Worm (Caenorhabditis elegans) whole organism, mixed stage, embryonic: Measurements from ENCODE around the gene egl-18.
A peak's percentile ranks its signal among the peaks of the same experiment; 100 is the strongest.

Experiments
- M03D4.4 ChIP-seq: sonication (generic microtip); optimal IDR thresholded peaks from 2 replicates; lab custom pipeline; 2017; ENCODE audit warnings: mild to moderate bottlenecking, missing genetic modification characterization, missing compliant biosample characterization
- bed-3 ChIP-seq: fragments of 200-800 bp; sonication (Bioruptor generic); optimal IDR thresholded peaks from 3 replicates; lab custom pipeline; 2018; ENCODE audit warnings: mild to moderate bottlenecking, missing genetic modification characterization, moderate library complexity, missing compliant biosample characterization
- blmp-1 ChIP-seq: fragments of 150-350 bp; optimal IDR thresholded peaks from 2 replicates; lab custom pipeline; 2014; ENCODE audit warnings: missing biosample characterization, missing genetic modification characterization
- ceh-39 ChIP-seq: fragments of 150-350 bp; optimal IDR thresholded peaks from 2 replicates; lab custom pipeline; 2014; ENCODE audit warnings: missing biosample characterization, missing genetic modification characterization
- ceh-43 ChIP-seq: fragments of 200-800 bp; sonication (Bioruptor generic); optimal IDR thresholded peaks from 2 replicates; lab custom pipeline; 2018; ENCODE audit warnings: mild to moderate bottlenecking, missing genetic modification characterization, moderate library complexity, missing compliant biosample characterization
- ceh-83 ChIP-seq: fragments of 200-800 bp; sonication (Bioruptor generic); optimal IDR thresholded peaks from 2 replicates; lab custom pipeline; 2018; ENCODE audit warnings: mild to moderate bottlenecking, missing genetic modification characterization, missing compliant biosample characterization
- ces-1 ChIP-seq: fragments of 150-350 bp; optimal IDR thresholded peaks from 2 replicates; lab custom pipeline; 2014; ENCODE audit warnings: missing biosample characterization, missing genetic modification reagents, missing genetic modification characterization
- cnd-1 ChIP-seq: fragments of 200-800 bp; sonication (Bioruptor generic); optimal IDR thresholded peaks from 2 replicates; lab custom pipeline; 2018; ENCODE audit warnings: mild to moderate bottlenecking, missing genetic modification characterization, missing compliant biosample characterization
- elt-1 ChIP-seq: sonication (generic microtip); optimal IDR thresholded peaks from 2 replicates; lab custom pipeline; 2017; ENCODE audit warnings: missing genetic modification characterization, mild to moderate bottlenecking, missing compliant biosample characterization, antibody characterized with exemption, moderate library complexity, borderline replicate concordance; ENCODE audit not compliant: insufficient read depth
- elt-3 ChIP-seq: fragments of 150-350 bp; optimal IDR thresholded peaks from 2 replicates; lab custom pipeline; 2014; ENCODE audit warnings: missing biosample characterization, missing genetic modification characterization
- flh-1 ChIP-seq: fragments of 200-800 bp; sonication (Bioruptor generic); optimal IDR thresholded peaks from 2 replicates; lab custom pipeline; 2018; ENCODE audit warnings: mild to moderate bottlenecking, missing genetic modification characterization, moderate library complexity, missing compliant biosample characterization
- ham-2 ChIP-seq: fragments of 200-800 bp; sonication (Bioruptor generic); optimal IDR thresholded peaks from 2 replicates; lab custom pipeline; 2018; ENCODE audit warnings: mild to moderate bottlenecking, missing genetic modification characterization, missing compliant biosample characterization
- hlh-1 ChIP-seq: fragments of 150-350 bp; optimal IDR thresholded peaks from 2 replicates; lab custom pipeline; 2014; ENCODE audit warnings: missing biosample characterization, missing genetic modification reagents, missing genetic modification characterization
- lin-13 ChIP-seq: fragments of 150-350 bp; optimal IDR thresholded peaks from 2 replicates; lab custom pipeline; 2014; ENCODE audit warnings: missing biosample characterization, missing genetic modification characterization
- lin-32 ChIP-seq: fragments of 200-800 bp; sonication (Bioruptor generic); optimal IDR thresholded peaks from 2 replicates; lab custom pipeline; 2018; ENCODE audit warnings: mild to moderate bottlenecking, missing genetic modification characterization, missing compliant biosample characterization
- lsy-2 ChIP-seq: fragments of 150-350 bp; optimal IDR thresholded peaks from 2 replicates; lab custom pipeline; 2014; ENCODE audit warnings: missing biosample characterization, missing genetic modification characterization
- mab-5 ChIP-seq: fragments of 150-350 bp; optimal IDR thresholded peaks from 2 replicates; lab custom pipeline; 2014; ENCODE audit warnings: missing biosample characterization, missing genetic modification characterization
- mep-1 ChIP-seq: fragments of 150-350 bp; optimal IDR thresholded peaks from 2 replicates; lab custom pipeline; 2017; ENCODE audit warnings: missing biosample characterization, missing genetic modification reagents, missing genetic modification characterization, inconsistent platforms
- mls-2 ChIP-seq: sonication (generic microtip); optimal IDR thresholded peaks from 2 replicates; lab custom pipeline; 2016; ENCODE audit warnings: mild to moderate bottlenecking, missing genetic modification characterization, moderate library complexity, missing compliant biosample characterization
- nhr-12 ChIP-seq: fragments of 150-350 bp; optimal IDR thresholded peaks from 2 replicates; lab custom pipeline; 2014; ENCODE audit warnings: missing biosample characterization, missing genetic modification characterization
- nhr-2 ChIP-seq: fragments of 150-350 bp; optimal IDR thresholded peaks from 2 replicates; lab custom pipeline; 2014; ENCODE audit warnings: missing biosample characterization, missing genetic modification characterization
- nhr-237 ChIP-seq: fragments of 150-350 bp; optimal IDR thresholded peaks from 2 replicates; lab custom pipeline; 2014; ENCODE audit warnings: missing biosample characterization, missing genetic modification characterization
- nhr-28 ChIP-seq: fragments of 150-350 bp; optimal IDR thresholded peaks from 2 replicates; lab custom pipeline; 2014; ENCODE audit warnings: missing biosample characterization, missing genetic modification characterization
- pha-4 ChIP-seq: fragments of 150-350 bp; optimal IDR thresholded peaks from 2 replicates; lab custom pipeline; 2018; ENCODE audit warnings: missing biosample characterization, missing genetic modification reagents, missing genetic modification characterization
- sem-2 ChIP-seq: fragments of 200-800 bp; sonication (Bioruptor generic); optimal IDR thresholded peaks from 2 replicates; lab custom pipeline; 2018; ENCODE audit warnings: mild to moderate bottlenecking, missing genetic modification characterization, missing compliant biosample characterization
- snpc-4 ChIP-seq: fragments of 150-350 bp; optimal IDR thresholded peaks from 2 replicates; lab custom pipeline; 2014; ENCODE audit warnings: missing biosample characterization, missing genetic modification characterization
- sptf-1 ChIP-seq: sonication (generic microtip); optimal IDR thresholded peaks from 2 replicates; lab custom pipeline; 2017; ENCODE audit warnings: mild to moderate bottlenecking, missing genetic modification characterization, moderate library complexity, missing compliant biosample characterization
- tbx-8 ChIP-seq: fragments of 200-800 bp; sonication (Bioruptor generic); optimal IDR thresholded peaks from 2 replicates; lab custom pipeline; 2018; ENCODE audit warnings: mild to moderate bottlenecking, missing genetic modification characterization, moderate library complexity, missing compliant biosample characterization
- unc-120 ChIP-seq: sonication (generic microtip); optimal IDR thresholded peaks from 2 replicates; lab custom pipeline; 2017; ENCODE audit warnings: missing genetic modification characterization, missing compliant biosample characterization; ENCODE audit not compliant: poor library complexity, severe bottlenecking
- unc-39 ChIP-seq: fragments of 150-350 bp; optimal IDR thresholded peaks from 2 replicates; lab custom pipeline; 2014; ENCODE audit warnings: missing biosample characterization, missing genetic modification characterization
- unc-62 ChIP-seq: fragments of 150-350 bp; optimal IDR thresholded peaks from 2 replicates; lab custom pipeline; 2014; ENCODE audit warnings: missing biosample characterization, missing genetic modification reagents, missing genetic modification characterization
- zip-8 ChIP-seq: fragments of 150-350 bp; optimal IDR thresholded peaks from 2 replicates; lab custom pipeline; 2014; ENCODE audit warnings: missing biosample characterization, missing genetic modification characterization
- ztf-11 ChIP-seq: fragments of 150-350 bp; optimal IDR thresholded peaks from 2 replicates; lab custom pipeline; 2014; ENCODE audit warnings: missing biosample characterization, missing genetic modification characterization

egl-18 gene

DNA sequence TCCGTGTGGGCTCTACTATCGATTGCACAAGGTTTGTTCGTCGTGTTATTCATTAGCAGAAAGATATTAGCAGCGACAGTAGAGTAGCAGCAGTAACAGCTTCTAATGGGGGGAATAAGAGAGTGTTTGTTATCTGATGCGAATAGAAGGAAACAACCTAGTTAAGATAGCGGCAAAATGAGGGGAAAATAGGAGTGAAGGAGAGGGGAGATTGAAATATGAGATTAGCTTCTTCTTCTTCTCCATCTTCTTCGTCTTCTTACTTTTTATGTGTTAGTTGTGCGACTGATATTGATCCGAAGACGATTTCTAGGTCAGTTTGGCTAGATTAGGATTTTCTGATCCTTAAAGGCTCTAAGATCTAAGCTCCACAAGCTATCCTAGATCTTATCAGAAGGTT lies 12.8 kb downstream of the egl-18 start:
- peak; percentile 91 for TF ChIP-seq elt-1
- TF ChIP-seq ham-2, result peak; percentile 42
- no peak for TF ChIP-seq unc-62 (GFP tag; lab: Kevin White, UChicago)
- no peak for TF ChIP-seq tbx-8 (GFP tag; lab: Kevin White, UChicago)
- TF ChIP-seq nhr-237 (tag; lab: Kevin White, UChicago), result no peak
- no peak for TF ChIP-seq flh-1 (GFP tag; lab: Kevin White, UChicago)
- no peak for TF ChIP-seq blmp-1 (tag; lab: Kevin White, UChicago)
- TF ChIP-seq mep-1 (tag; lab: Kevin White, UChicago), result no peak
- TF ChIP-seq ceh-83 (GFP tag; lab: Kevin White, UChicago), result no peak
- no peak for TF ChIP-seq zip-8 (tag; lab: Kevin White, UChicago)
- no peak for TF ChIP-seq nhr-12 (tag; lab: Kevin White, UChicago)

DNA sequence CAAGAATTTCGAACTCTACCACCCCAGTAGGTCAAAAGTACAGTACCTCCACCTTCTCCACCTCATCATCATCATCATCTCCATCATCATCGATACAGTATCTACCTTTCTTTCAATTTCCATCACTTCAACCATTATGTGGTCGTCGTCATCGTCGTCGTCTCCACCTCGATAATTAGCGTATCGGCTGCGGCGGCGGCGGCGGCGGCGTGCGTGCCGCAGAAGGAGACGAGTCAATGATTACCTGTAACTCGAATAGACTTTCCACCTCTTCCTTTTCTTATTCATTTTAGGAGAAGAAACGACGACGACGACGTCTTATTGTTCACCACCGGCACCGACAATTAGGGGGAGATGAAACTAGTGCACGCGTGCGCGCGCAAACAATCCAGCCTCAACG lies 13.4 kb downstream of the egl-18 start:
- no peak for TF ChIP-seq nhr-12 (tag; lab: Kevin White, UChicago)
- no peak for TF ChIP-seq hlh-1 (tag; lab: Kevin White, UChicago)
- TF ChIP-seq sptf-1, result no peak
- TF ChIP-seq zip-8 (tag; lab: Kevin White, UChicago), result no peak
- no peak for TF ChIP-seq lsy-2 (tag; lab: Kevin White, UChicago)
- no peak for TF ChIP-seq unc-39 (tag; lab: Kevin White, UChicago)
- no peak for TF ChIP-seq ceh-43

DNA sequence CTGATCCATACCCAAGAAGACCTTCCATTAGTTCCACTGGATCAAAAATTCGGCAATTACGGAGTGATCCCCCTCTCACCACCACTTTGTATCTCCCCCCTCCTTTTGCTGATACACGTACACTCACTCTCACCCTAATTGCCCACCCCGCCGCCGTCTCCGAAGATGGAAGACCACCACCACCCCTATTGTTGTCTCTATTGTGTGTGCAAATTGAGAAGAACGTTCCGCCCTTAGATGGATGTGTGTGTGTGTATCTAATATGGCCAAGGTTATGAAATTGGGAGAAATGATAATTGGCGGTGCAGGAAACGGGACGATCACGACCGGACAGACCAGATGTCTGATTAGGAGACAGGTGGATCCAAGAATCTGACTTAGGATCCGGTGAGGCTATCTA lies 14.1 kb downstream of the egl-18 start:
- TF ChIP-seq ham-2, result no peak
- no peak for TF ChIP-seq nhr-28
- TF ChIP-seq nhr-12 (tag; lab: Kevin White, UChicago), result no peak
- peak; percentile 5 for TF ChIP-seq cnd-1 (tag; lab: Kevin White, UChicago)
- TF ChIP-seq ceh-43, result peak; percentile 56
- TF ChIP-seq blmp-1 (tag; lab: Kevin White, UChicago), result no peak
- TF ChIP-seq mab-5 (tag; lab: Kevin White, UChicago), result no peak
- no peak for TF ChIP-seq snpc-4
- TF ChIP-seq lsy-2 (tag; lab: Kevin White, UChicago), result no peak
- no peak for TF ChIP-seq bed-3
- no peak for TF ChIP-seq ces-1 (GFP tag; lab: Kevin White, UChicago)

DNA sequence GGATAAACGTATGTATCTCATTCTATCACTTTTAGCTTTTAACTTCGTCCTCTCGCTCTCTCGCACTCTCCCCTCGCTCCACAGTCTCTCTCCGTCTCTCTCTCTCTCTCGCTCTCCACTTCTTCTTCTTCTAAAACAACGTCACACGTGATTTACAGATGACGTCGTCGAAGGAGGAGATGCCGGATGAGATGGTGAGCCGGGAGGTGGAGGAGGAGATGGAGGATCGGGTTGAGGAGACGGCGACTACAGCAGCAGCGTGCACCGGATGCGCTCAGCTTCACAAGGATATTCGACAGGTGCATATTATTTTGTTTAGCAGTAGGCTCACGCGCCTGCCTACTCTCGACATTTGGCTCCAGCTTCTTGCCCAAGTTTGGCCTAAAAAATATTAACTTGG lies 15.7 kb downstream of the egl-18 start, which contains the start of gene elt-6:
TSS of gene elt-6 (plus strand) at position 159 of the 400 bp plus-strand sequence.
- TF ChIP-seq lin-13 (tag; lab: Kevin White, UChicago) (no peak), nhr-237 (tag; lab: Kevin White, UChicago) (no peak), lin-32 (GFP tag; lab: Kevin White, UChicago) (no peak), mep-1 (tag; lab: Kevin White, UChicago) (no peak), snpc-4 (no peak), ceh-83 (GFP tag; lab: Kevin White, UChicago) (no peak), tbx-8 (GFP tag; lab: Kevin White, UChicago) (no peak), M03D4.4 (tag; lab: Kevin White, UChicago) (no peak), sem-2 (GFP tag; lab: Kevin White, UChicago) (no peak), unc-120 (tag; lab: Kevin White, UChicago) (no peak), ztf-11 (tag; lab: Kevin White, UChicago) (no peak), unc-39 (tag; lab: Kevin White, UChicago) (no peak), lsy-2 (tag; lab: Kevin White, UChicago) (no peak)

DNA sequence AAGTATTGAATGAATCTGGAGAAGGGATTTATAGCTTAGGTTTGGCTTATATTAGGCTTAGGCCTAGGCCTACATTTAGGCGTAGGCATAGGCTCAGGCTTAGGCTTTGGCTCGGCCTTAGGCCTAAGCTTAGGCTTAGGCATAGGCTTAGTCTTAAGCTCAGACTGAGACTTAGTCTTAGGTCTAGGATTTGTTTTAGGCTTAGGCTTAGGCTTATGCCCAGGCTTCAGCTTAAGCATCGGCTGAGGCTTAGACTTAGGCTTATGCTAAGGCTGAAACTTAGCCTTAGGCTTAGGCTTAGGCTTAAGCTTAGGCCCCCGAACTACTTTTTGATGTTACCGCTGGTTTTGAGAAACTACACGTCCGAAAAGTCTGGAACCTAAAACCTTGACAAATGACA lies 18.4 kb downstream of the egl-18 start:
- TF ChIP-seq pha-4, result no peak
- TF ChIP-seq ceh-43, result no peak
- no peak for TF ChIP-seq zip-8 (tag; lab: Kevin White, UChicago)
- no peak for TF ChIP-seq lin-13 (tag; lab: Kevin White, UChicago)
- TF ChIP-seq ceh-39 (tag; lab: Kevin White, UChicago), result no peak
- no peak for TF ChIP-seq nhr-2 (tag; lab: Kevin White, UChicago)
- TF ChIP-seq snpc-4, result no peak
- no peak for TF ChIP-seq M03D4.4 (tag; lab: Kevin White, UChicago)
- no peak for TF ChIP-seq ztf-11 (tag; lab: Kevin White, UChicago)
- TF ChIP-seq mls-2, result no peak
- no peak for TF ChIP-seq elt-3
- TF ChIP-seq unc-62 (GFP tag; lab: Kevin White, UChicago), result no peak
- TF ChIP-seq tbx-8 (GFP tag; lab: Kevin White, UChicago), result no peak
- TF ChIP-seq ham-2, result no peak
- TF ChIP-seq lin-32 (GFP tag; lab: Kevin White, UChicago), result no peak
- TF ChIP-seq unc-39 (tag; lab: Kevin White, UChicago), result no peak
- no peak for TF ChIP-seq sem-2 (GFP tag; lab: Kevin White, UChicago)
